Fruit fly (Drosophila melanogaster): ENCODE results near the gene CheB93a.

Gene CheB93a

dm6 chr3R:21408372-21408771, 1.1 kb downstream of the CheB93a start (continued):
- peak; percentile 45 for TF ChIP-seq Dp (GFP tag; optimal IDR thresholded peaks at IDR 0.05)
- peak in 1 of 2 experiments; percentile 15 for TF ChIP-seq Trl (optimal IDR thresholded peaks at IDR 0.05)
- no peak for TF ChIP-seq Trl (GFP tag; optimal IDR thresholded peaks at IDR 0.05)
- no peak for TF ChIP-seq emc (GFP tag; optimal IDR thresholded peaks at IDR 0.05)
- peak; percentile 24; the same call in 1 of the 2 replicates for TF ChIP-seq CG3847 (GFP tag; IDR thresholded peaks at IDR 0.05)
- no peak for TF ChIP-seq CG5953 (GFP tag; IDR thresholded peaks at IDR 0.05)
- peak; percentile 65 for TF ChIP-seq Bgb (GFP tag; IDR thresholded peaks at IDR 0.05; ENCODE audit: partially characterized antibody)
- TF ChIP-seq CG7372 (GFP tag; IDR thresholded peaks at IDR 0.05) = peak; percentile 45
- peak; percentile 3 for TF ChIP-seq CG10147 (GFP tag; optimal IDR thresholded peaks at IDR 0.05)
- no peak for TF ChIP-seq CG10366 (GFP tag; IDR thresholded peaks at IDR 0.05)
- TF ChIP-seq BtbVII (GFP tag; optimal IDR thresholded peaks at IDR 0.05) = no peak
- no peak for TF ChIP-seq gsb-n (tag; optimal IDR thresholded peaks at IDR 0.05)
- TF ChIP-seq CG7745 (tag; optimal IDR thresholded peaks at IDR 0.05) = no peak
- TF ChIP-seq pb (GFP tag; optimal IDR thresholded peaks at IDR 0.05) = no peak
- 0 out of 2 replicates have a peak, but pooled peaks have one; percentile 18 for TF ChIP-seq E2f1 (GFP tag; IDR thresholded peaks at IDR 0.05)
- TF ChIP-seq sob (GFP tag; IDR thresholded peaks at IDR 0.05) = peak; percentile 65
- TF ChIP-seq ind (GFP tag; optimal IDR thresholded peaks at IDR 0.05) = peak; percentile 15
- peak; percentile 26 for TF ChIP-seq CG17829 (tag; optimal IDR thresholded peaks at IDR 0.05)
- TF ChIP-seq HmgD (GFP tag; optimal IDR thresholded peaks at IDR 0.05) = peak; percentile 92
- peak; percentile 91 for TF ChIP-seq Myb (GFP tag; optimal IDR thresholded peaks at IDR 0.05)
- peak; percentile 54; the same call in 1 of the 2 replicates for TF ChIP-seq E2f2 (GFP tag; IDR thresholded peaks at IDR 0.05)
- no peak for TF ChIP-seq CG3281 (GFP tag; optimal IDR thresholded peaks at IDR 0.05)
- TF ChIP-seq ken (GFP tag; IDR thresholded peaks at IDR 0.05) = peak; percentile 27; the same call in 2 of the 3 replicates
- TF ChIP-seq CG13296 (GFP tag; optimal IDR thresholded peaks at IDR 0.05) = no peak
- TF ChIP-seq Ada2b (GFP tag; IDR thresholded peaks at IDR 0.05) = 0 out of 2 replicates have a peak, but pooled peaks have one; percentile 21
- TF ChIP-seq Hsf (GFP tag; optimal IDR thresholded peaks at IDR 0.05) = peak; percentile 9
- TF ChIP-seq B-H2 (GFP tag; optimal IDR thresholded peaks at IDR 0.05) = no peak
- TF ChIP-seq CG1647 (GFP tag; optimal IDR thresholded peaks at IDR 0.05) = no peak
- 0 out of 3 replicates have a peak, but pooled peaks have one; percentile 40 for TF ChIP-seq ase (GFP tag; IDR thresholded peaks at IDR 0.05)
- no peak for TF ChIP-seq Hr51 (GFP tag; optimal IDR thresholded peaks at IDR 0.05)
- no peak for TF ChIP-seq ssp (GFP tag; IDR thresholded peaks at IDR 0.05)
- TF ChIP-seq sisA (GFP tag; IDR thresholded peaks at IDR 0.05) = peak; percentile 62
- 0 out of 2 replicates have a peak, but pooled peaks have one; percentile 15 for TF ChIP-seq GATAe (GFP tag; conservative IDR thresholded peaks at IDR 0.05)
- 0 out of 2 replicates have a peak, but pooled peaks have one; percentile 11 for TF ChIP-seq Xrp1 (GFP tag; IDR thresholded peaks at IDR 0.05)
- peak; percentile 44 for TF ChIP-seq CG33213 (GFP tag; optimal IDR thresholded peaks at IDR 0.05)
- TF ChIP-seq CG6272 (GFP tag; IDR thresholded peaks at IDR 0.05) = peak; percentile 36; the same call in 1 of the 2 replicates
- TF ChIP-seq lilli (GFP tag; optimal IDR thresholded peaks at IDR 0.05) = no peak
- peak; percentile 33; the same call in 1 of the 2 replicates for TF ChIP-seq onecut (GFP tag; IDR thresholded peaks at IDR 0.05)
- TF ChIP-seq grau (tag; optimal IDR thresholded peaks at IDR 0.05) = peak; percentile 7
- TF ChIP-seq Pdp1 (GFP tag; optimal IDR thresholded peaks at IDR 0.05) = peak in 1 of 2 experiments; percentile 15
- TF ChIP-seq Gug (GFP tag; IDR thresholded peaks at IDR 0.05) = peak; percentile 76
- peak; percentile 75 for TF ChIP-seq vvl (GFP tag; IDR thresholded peaks at IDR 0.05)
- peak; percentile 3 for TF ChIP-seq maf-S (GFP tag; optimal IDR thresholded peaks at IDR 0.05)
- no peak for TF ChIP-seq toy (GFP tag; IDR thresholded peaks at IDR 0.05)
- TF ChIP-seq tgo (GFP tag; IDR thresholded peaks at IDR 0.05) = no peak; the same call in 2 of the 3 replicates
- TF ChIP-seq hkb (optimal IDR thresholded peaks at IDR 0.05) = peak; percentile 53
- TF ChIP-seq hkb (GFP tag; IDR thresholded peaks at IDR 0.05) = no peak
- peak; percentile 44 for TF ChIP-seq Aef1 (GFP tag; IDR thresholded peaks at IDR 0.05)
- no peak for TF ChIP-seq CG9797 (GFP tag; optimal IDR thresholded peaks at IDR 0.05)
- TF ChIP-seq C15 (GFP tag; IDR thresholded peaks at IDR 0.05) = no peak
- no peak for TF ChIP-seq CG14860 (GFP tag; IDR thresholded peaks at IDR 0.05; ENCODE audit: partially characterized antibody)
- no peak for TF ChIP-seq CG12071 (GFP tag; optimal IDR thresholded peaks at IDR 0.05)
